Fruit fly (Drosophila melanogaster): Measurements from ENCODE around the gene CrebA.

Gene CrebA

DNA sequence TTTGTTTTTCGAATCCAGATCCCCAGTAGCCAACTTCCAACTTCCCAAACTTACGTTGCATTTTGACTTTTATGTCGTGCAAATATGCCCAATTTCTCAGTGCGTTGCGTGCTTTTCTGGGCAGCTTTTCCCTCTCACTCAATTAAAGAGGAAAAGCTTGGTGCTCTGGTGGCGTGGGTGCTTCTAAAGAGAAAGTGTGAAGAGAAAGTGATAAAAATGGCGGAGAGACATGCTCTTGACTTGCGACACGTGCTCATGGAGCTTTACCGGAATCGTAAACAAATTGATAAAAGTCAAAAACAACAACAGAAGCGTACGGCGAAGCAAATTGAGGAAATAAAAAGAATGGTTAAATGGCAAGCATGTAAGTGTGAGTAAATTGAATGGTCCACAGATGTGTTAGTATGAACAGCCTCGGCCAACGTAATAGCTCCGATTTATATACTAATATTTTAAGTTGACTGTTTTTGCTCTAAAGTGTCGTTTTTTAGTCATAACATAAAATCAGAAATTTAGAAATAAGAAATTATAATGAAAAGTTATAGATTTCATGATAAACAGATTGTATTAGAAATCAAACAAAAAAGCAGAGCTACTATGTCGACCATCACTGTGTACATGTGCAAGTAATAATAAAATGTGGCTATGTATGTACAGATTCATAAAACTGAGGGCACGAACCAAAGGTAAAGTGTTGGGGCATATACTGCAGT, 41.2 kb upstream of the CrebA start (continued):
- peak; percentile 13 for TF ChIP-seq unpg (GFP tag; optimal IDR thresholded peaks at IDR 0.05)
- TF ChIP-seq al (GFP tag; IDR thresholded peaks at IDR 0.05): 0 out of 2 replicates have a peak, but pooled peaks have one; percentile 24
- TF ChIP-seq dysf (GFP tag; IDR thresholded peaks at IDR 0.05): no peak
- TF ChIP-seq Dll (GFP tag; IDR thresholded peaks at IDR 0.05; ENCODE audit: partially characterized antibody): no peak
- TF ChIP-seq CG9609 (GFP tag; optimal IDR thresholded peaks at IDR 0.05): no peak
- TF ChIP-seq pros (GFP tag; optimal IDR thresholded peaks at IDR 0.05): no peak
- no peak for TF ChIP-seq nom (GFP tag; optimal IDR thresholded peaks at IDR 0.05)
- no peak for TF ChIP-seq CG7963 (GFP tag; IDR thresholded peaks at IDR 0.05; ENCODE audit: partially characterized antibody)
- TF ChIP-seq CG4617 (GFP tag; optimal IDR thresholded peaks at IDR 0.05; ENCODE audit: borderline replicate concordance): no peak
- TF ChIP-seq dimm (GFP tag; IDR thresholded peaks at IDR 0.05): no peak
- TF ChIP-seq CG4282 (GFP tag; optimal IDR thresholded peaks at IDR 0.05): no peak
- TF ChIP-seq CrebB (tag; optimal IDR thresholded peaks at IDR 0.05): no peak
- TF ChIP-seq CG14050 (GFP tag; IDR thresholded peaks at IDR 0.05): no peak
- TF ChIP-seq tx (GFP tag; optimal IDR thresholded peaks at IDR 0.05): no peak
- no peak for TF ChIP-seq NC2β (GFP tag; optimal IDR thresholded peaks at IDR 0.05)
- peak; percentile 42 for TF ChIP-seq Sox102F (GFP tag; optimal IDR thresholded peaks at IDR 0.05)
- TF ChIP-seq CG5245 (GFP tag; optimal IDR thresholded peaks at IDR 0.05): peak; percentile 26
- peak; percentile 21 for TF ChIP-seq CG8388 (GFP tag; optimal IDR thresholded peaks at IDR 0.05)
- no peak for TF ChIP-seq BEAF-32 (GFP tag; optimal IDR thresholded peaks at IDR 0.05)
- TF ChIP-seq Nf-YC (tag; optimal IDR thresholded peaks at IDR 0.05): no peak
- TF ChIP-seq row (GFP tag; IDR thresholded peaks at IDR 0.05): peak; percentile 63
- no peak for TF ChIP-seq CG11093 (GFP tag; IDR thresholded peaks at IDR 0.05)
- peak; percentile 75 to 85 for TF ChIP-seq Trl (optimal IDR thresholded peaks at IDR 0.05)
- no peak for TF ChIP-seq Trl (GFP tag; optimal IDR thresholded peaks at IDR 0.05)
- peak; percentile 23; the same call in 2 of the 3 replicates for TF ChIP-seq Aef1 (GFP tag; IDR thresholded peaks at IDR 0.05)
- peak; percentile 25 for TF ChIP-seq CG2712 (tag; optimal IDR thresholded peaks at IDR 0.05)
- TF ChIP-seq fd3F (GFP tag; optimal IDR thresholded peaks at IDR 0.05): no peak
- TF ChIP-seq psq (GFP tag; optimal IDR thresholded peaks at IDR 0.05): no peak
- TF ChIP-seq tap (tag; optimal IDR thresholded peaks at IDR 0.05): peak; percentile 60
- no peak for TF ChIP-seq MESR4 (GFP tag; optimal IDR thresholded peaks at IDR 0.05)
- peak; percentile 16 for TF ChIP-seq CG1603 (tag; optimal IDR thresholded peaks at IDR 0.05)
- no peak for TF ChIP-seq ind (GFP tag; optimal IDR thresholded peaks at IDR 0.05)
- TF ChIP-seq Lpt (GFP tag; optimal IDR thresholded peaks at IDR 0.05): no peak
- TF ChIP-seq CG16779 (GFP tag; IDR thresholded peaks at IDR 0.05): no peak
- no peak for TF ChIP-seq slbo (GFP tag; IDR thresholded peaks at IDR 0.05)
- peak; percentile 5 for TF ChIP-seq CG12391 (tag; optimal IDR thresholded peaks at IDR 0.05)
- no peak for TF ChIP-seq repo (GFP tag; optimal IDR thresholded peaks at IDR 0.05)
- TF ChIP-seq slp2 (GFP tag; optimal IDR thresholded peaks at IDR 0.05): no peak
- TF ChIP-seq CG2202 (tag; optimal IDR thresholded peaks at IDR 0.05): no peak
- TF ChIP-seq CG2678 (tag; optimal IDR thresholded peaks at IDR 0.05): peak; percentile 43
- TF ChIP-seq CG6654 (GFP tag; optimal IDR thresholded peaks at IDR 0.05): peak; percentile 16
- TF ChIP-seq Atf-2 (GFP tag; optimal IDR thresholded peaks at IDR 0.05): no peak
- TF ChIP-seq Xrp1 (GFP tag; IDR thresholded peaks at IDR 0.05): 0 out of 2 replicates have a peak, but pooled peaks have one; percentile 11
- no peak for TF ChIP-seq CHES-1-like (GFP tag; optimal IDR thresholded peaks at IDR 0.05)
- no peak for TF ChIP-seq CG4360 (GFP tag; IDR thresholded peaks at IDR 0.05)
- peak; percentile 63 for TF ChIP-seq gem (tag; optimal IDR thresholded peaks at IDR 0.05)
- no peak for TF ChIP-seq jigr1 (GFP tag; IDR thresholded peaks at IDR 0.05)
- peak; percentile 5 for TF ChIP-seq odd (GFP tag; optimal IDR thresholded peaks at IDR 0.05)
- TF ChIP-seq CG13775 (GFP tag; optimal IDR thresholded peaks at IDR 0.05): peak; percentile 14
- peak; percentile 36 for TF ChIP-seq CG13424 (tag; optimal IDR thresholded peaks at IDR 0.05)

All from whole organism, embryonic.